Worm (Caenorhabditis elegans) whole organism, L4 larva: ENCODE data around the gene bli-2.

Experiments used
- D1046.2 ChIP-seq: fragments of 200-800 bp; sonication (Bioruptor generic); IDR thresholded peaks from 2 replicates; pipeline ENCODE4 v1.3.6; 2022; ENCODE audit warnings: missing genetic modification characterization, missing compliant biosample characterization
- F10B5.3 ChIP-seq: sonication (generic microtip); optimal IDR thresholded peaks from 2 replicates; lab custom pipeline; 2016; ENCODE audit warnings: mild to moderate bottlenecking, missing genetic modification characterization, missing compliant biosample characterization
- F37D6.2 ChIP-seq: sonication (generic microtip); optimal IDR thresholded peaks from 2 replicates; lab custom pipeline; 2016; ENCODE audit warnings: mild to moderate bottlenecking, missing genetic modification characterization, missing compliant biosample characterization
- F49E8.2 ChIP-seq: sonication (generic microtip); optimal IDR thresholded peaks from 2 replicates; lab custom pipeline; 2016; ENCODE audit warnings: missing compliant biosample characterization, mild to moderate bottlenecking, missing genetic modification characterization, borderline replicate concordance
- R02D3.7 ChIP-seq: fragments of 150-350 bp; sonication (generic microtip); optimal IDR thresholded peaks from 3 replicates; lab custom pipeline; 2014; ENCODE audit warnings: missing biosample characterization, missing genetic modification characterization
- T20F7.1 ChIP-seq: fragments of 200-800 bp; sonication (Bioruptor generic); optimal IDR thresholded peaks from 2 replicates; lab custom pipeline; 2018; ENCODE audit warnings: mild to moderate bottlenecking, missing genetic modification characterization, missing compliant biosample characterization
- Y105C5A.15 ChIP-seq: fragments of 200-800 bp; sonication (Bioruptor generic); IDR thresholded peaks from 2 replicates; pipeline ENCODE4 v1.3.6; 2022; ENCODE audit warnings: missing genetic modification characterization, missing compliant biosample characterization
- Y48G9A.11 ChIP-seq: fragments of 200-800 bp; sonication (Bioruptor generic); IDR thresholded peaks from 2 replicates; pipeline ENCODE4 v1.3.6; 2022; ENCODE audit warnings: missing genetic modification reagents, missing genetic modification characterization, missing compliant biosample characterization
- ZK546.5 ChIP-seq, 2 experiments: sonication (generic microtip); optimal IDR thresholded peaks; 2 replicates each; lab custom pipeline; 2017; ENCODE audit warnings: missing biosample characterization in 2 of 2, missing genetic modification characterization in 2 of 2
- aha-1 ChIP-seq: fragments of 150-350 bp; peaks from one replicate; lab custom pipeline; 2014; ENCODE audit warnings: missing biosample characterization, missing genetic modification characterization
- aly-2 ChIP-seq: sonication (generic microtip); optimal IDR thresholded peaks from 2 replicates; lab custom pipeline; 2018; ENCODE audit warnings: missing biosample characterization, missing genetic modification characterization
- ama-1 ChIP-seq: fragments of 150-350 bp; optimal IDR thresholded peaks from 2 replicates; lab custom pipeline; 2014; ENCODE audit warnings: inconsistent platforms, mixed read lengths
- arid-1 ChIP-seq: fragments of 200-800 bp; sonication (Bioruptor generic); conservative IDR thresholded peaks from 2 replicates; pipeline ENCODE4 v1.3.6; 2022; ENCODE audit warnings: missing genetic modification reagents, missing genetic modification characterization, missing compliant biosample characterization
- attf-4 ChIP-seq: sonication (generic microtip); optimal IDR thresholded peaks from 3 replicates; lab custom pipeline; 2017; ENCODE audit warnings: missing biosample characterization, missing genetic modification characterization
- ceh-32 ChIP-seq: sonication (generic microtip); optimal IDR thresholded peaks from 2 replicates; lab custom pipeline; 2016; ENCODE audit warnings: mild to moderate bottlenecking, missing genetic modification characterization, missing compliant biosample characterization; ENCODE audit not compliant: poor library complexity
- ceh-62 ChIP-seq: sonication (generic microtip); optimal IDR thresholded peaks from 2 replicates; lab custom pipeline; 2017; ENCODE audit warnings: missing biosample characterization, missing genetic modification characterization
- ceh-82 ChIP-seq: sonication (generic microtip); optimal IDR thresholded peaks from 2 replicates; lab custom pipeline; 2017; ENCODE audit warnings: missing biosample characterization, missing genetic modification characterization
- ctbp-1 ChIP-seq: fragments of 200-800 bp; sonication (Bioruptor generic); IDR thresholded peaks from 2 replicates; pipeline ENCODE4 v1.3.6; 2022; ENCODE audit warnings: missing genetic modification reagents, missing genetic modification characterization, missing compliant biosample characterization
- daf-12 ChIP-seq: fragments of 150-350 bp; optimal IDR thresholded peaks from 2 replicates; lab custom pipeline; 2014; ENCODE audit warnings: missing biosample characterization, missing genetic modification reagents, missing genetic modification characterization
- dmd-9 ChIP-seq: fragments of 200-800 bp; sonication (Bioruptor generic); IDR thresholded peaks from 2 replicates; pipeline ENCODE4 v1.3.6; 2022; ENCODE audit warnings: missing genetic modification reagents, missing genetic modification characterization, missing compliant biosample characterization
- duxl-1 ChIP-seq: sonication (generic microtip); optimal IDR thresholded peaks from 2 replicates; lab custom pipeline; 2016; ENCODE audit warnings: mild to moderate bottlenecking, missing genetic modification characterization, moderate library complexity, missing compliant biosample characterization; ENCODE audit not compliant: poor library complexity
- dve-1 ChIP-seq: sonication (generic microtip); optimal IDR thresholded peaks from 2 replicates; lab custom pipeline; 2017; ENCODE audit warnings: antibody characterized with exemption, mild to moderate bottlenecking, missing genetic modification characterization, missing compliant biosample characterization; ENCODE audit not compliant: insufficient read depth
- fkh-10 ChIP-seq: fragments of 150-350 bp; optimal IDR thresholded peaks from 2 replicates; lab custom pipeline; 2014; ENCODE audit warnings: missing biosample characterization, missing genetic modification reagents, missing genetic modification characterization
- hif-1 ChIP-seq, 2 experiments: sonication (generic microtip); optimal IDR thresholded peaks; 2 replicates each; lab custom pipeline; 2016 to 2017; ENCODE audit warnings: missing compliant biosample characterization in 2 of 2, missing genetic modification characterization in 2 of 2, missing genetic modification reagents in 2 of 2, missing genotype in 2 of 2, mild to moderate bottlenecking in 1 of 2
- hlh-30 ChIP-seq: sonication (generic microtip); optimal IDR thresholded peaks from 2 replicates; lab custom pipeline; 2017; ENCODE audit warnings: antibody characterized with exemption, mild to moderate bottlenecking, missing genetic modification characterization, missing compliant biosample characterization; ENCODE audit not compliant: insufficient read depth
- lin-13 ChIP-seq: fragments of 150-350 bp; optimal IDR thresholded peaks from 2 replicates; lab custom pipeline; 2014; ENCODE audit warnings: missing biosample characterization, missing genetic modification reagents, missing genetic modification characterization
- lin-29 ChIP-seq: fragments of 200-800 bp; sonication (Bioruptor generic); IDR thresholded peaks from 2 replicates; pipeline ENCODE4 v1.3.6; 2022; ENCODE audit warnings: missing genetic modification reagents, missing genetic modification characterization, missing compliant biosample characterization
- lin-39 ChIP-seq: fragments of 150-350 bp; optimal IDR thresholded peaks from 2 replicates; lab custom pipeline; 2014; ENCODE audit warnings: missing biosample characterization, missing genetic modification reagents, missing genetic modification characterization
- lsy-2 ChIP-seq, 2 experiments: fragments of 150-350 bp in 1 of 2; sonication (generic microtip) in 1 of 2; optimal IDR thresholded peaks; 2 replicates each; lab custom pipeline; 2014 to 2017; ENCODE audit warnings: missing biosample characterization in 2 of 2, missing genetic modification characterization in 2 of 2
- madf-9 ChIP-seq: fragments of 200-800 bp; sonication (Bioruptor generic); conservative IDR thresholded peaks from 2 replicates; pipeline ENCODE4 v1.3.6; 2022; ENCODE audit warnings: missing genetic modification reagents, missing genetic modification characterization, missing compliant biosample characterization
- mdt-29 ChIP-seq: fragments of 200-800 bp; sonication (Bioruptor generic); IDR thresholded peaks from 2 replicates; pipeline ENCODE4 v1.3.6; 2022; ENCODE audit warnings: missing genetic modification reagents, missing genetic modification characterization, missing compliant biosample characterization
- mep-1 ChIP-seq: fragments of 150-350 bp; sonication (generic microtip); optimal IDR thresholded peaks from 3 replicates; lab custom pipeline; 2014; ENCODE audit warnings: missing biosample characterization, missing genetic modification characterization
- mxl-2 ChIP-seq: fragments of 200-800 bp; sonication (Bioruptor generic); conservative IDR thresholded peaks from 2 replicates; pipeline ENCODE4 v1.3.6; 2022; ENCODE audit warnings: missing genetic modification reagents, missing genetic modification characterization, missing compliant biosample characterization
- nhr-10 ChIP-seq: fragments of 150-350 bp; optimal IDR thresholded peaks from 2 replicates; lab custom pipeline; 2014; ENCODE audit warnings: missing biosample characterization, missing genetic modification characterization
- nhr-237 ChIP-seq: sonication (generic microtip); optimal IDR thresholded peaks from 2 replicates; lab custom pipeline; 2017; ENCODE audit warnings: missing biosample characterization, missing genetic modification characterization
- pqm-1 ChIP-seq: sonication (generic microtip); optimal IDR thresholded peaks from 2 replicates; lab custom pipeline; 2017; ENCODE audit warnings: missing biosample characterization, missing genetic modification characterization
- rbr-2 ChIP-seq: sonication (generic microtip); optimal IDR thresholded peaks from 2 replicates; lab custom pipeline; 2016; ENCODE audit warnings: missing genotype, missing genetic modification characterization, missing compliant biosample characterization
- saeg-2 ChIP-seq: fragments of 200-800 bp; sonication (Bioruptor generic); IDR thresholded peaks from 2 replicates; pipeline ENCODE4 v1.3.6; 2022; ENCODE audit warnings: missing genetic modification reagents, missing genetic modification characterization, missing compliant biosample characterization
- sdz-12 ChIP-seq: fragments of 200-800 bp; sonication (Bioruptor generic); optimal IDR thresholded peaks from 2 replicates; lab custom pipeline; 2018; ENCODE audit warnings: mild to moderate bottlenecking, missing genetic modification characterization, missing compliant biosample characterization
- set-16 ChIP-seq: fragments of 200-800 bp; sonication (Bioruptor generic); IDR thresholded peaks from 2 replicates; pipeline ENCODE4 v1.3.6; 2022; ENCODE audit warnings: missing genetic modification reagents, missing genetic modification characterization, missing compliant biosample characterization
- snpc-1.2 ChIP-seq: fragments of 200-800 bp; sonication (Bioruptor generic); IDR thresholded peaks from 2 replicates; pipeline ENCODE4 v1.3.6; 2022; ENCODE audit warnings: missing genetic modification reagents, missing genetic modification characterization, missing compliant biosample characterization
- snpc-4 ChIP-seq: fragments of 150-350 bp; optimal IDR thresholded peaks from 2 replicates; lab custom pipeline; 2014; ENCODE audit warnings: missing biosample characterization, missing genetic modification characterization
- unc-62 ChIP-seq, 3 experiments: fragments of 150-350 bp in 1 of 3; sonication (generic microtip); optimal IDR thresholded peaks in 2 of 3; peaks in 1 of 3; 1 replicate in 1 of 3; 2 replicates in 2 of 3; lab custom pipeline; 2014 to 2017; ENCODE audit warnings: missing biosample characterization in 3 of 3, missing genetic modification characterization in 3 of 3, missing genetic modification reagents in 3 of 3, missing genotype in 1 of 3
- vab-7 ChIP-seq: fragments of 200-800 bp; sonication (Bioruptor generic); IDR thresholded peaks from 2 replicates; pipeline ENCODE4 v1.3.6; 2022; ENCODE audit warnings: missing genetic modification reagents, missing genetic modification characterization, missing compliant biosample characterization
- zfp-2 ChIP-seq: sonication (generic microtip); optimal IDR thresholded peaks from 2 replicates; lab custom pipeline; 2016; ENCODE audit warnings: mild to moderate bottlenecking, missing genetic modification characterization, missing compliant biosample characterization
- ztf-11 ChIP-seq: fragments of 150-350 bp; optimal IDR thresholded peaks from 2 replicates; lab custom pipeline; 2014; ENCODE audit warnings: missing biosample characterization, missing genetic modification characterization

Gene bli-2

ce11 chrII:5665029-5665428 is 12.8 kb upstream of the bli-2 start, which contains the start of gene C25H3.15:
TSS of gene C25H3.15 (plus strand) at chrII:5665329.
- no peak for TF ChIP-seq attf-4
- no peak for TF ChIP-seq lsy-2 (tag; optimal IDR thresholded peaks at IDR 0.05; lab: Kevin White, UChicago)
- TF ChIP-seq lin-39 (tag; lab: Kevin White, UChicago): no peak
- no peak for TF ChIP-seq Y48G9A.11 (GFP tag; lab: Robert Waterston, UW)
- no peak for TF ChIP-seq dmd-9
- TF ChIP-seq F49E8.2 (tag; lab: Kevin White, UChicago): no peak
- TF ChIP-seq F10B5.3 (tag; lab: Kevin White, UChicago): no peak
- TF ChIP-seq madf-9: no peak
- TF ChIP-seq saeg-2 (GFP tag; lab: Robert Waterston, UW): no peak
- TF ChIP-seq arid-1 (GFP tag; lab: Robert Waterston, UW): no peak
- TF ChIP-seq lin-13 (GFP tag; lab: Kevin White, UChicago): no peak
- TF ChIP-seq daf-12: no peak
- no peak for TF ChIP-seq D1046.2 (GFP tag; lab: Robert Waterston, UW)
- no peak for TF ChIP-seq ztf-11 (tag; lab: Kevin White, UChicago)

- TF ChIP-seq mep-1 (tag; lab: Kevin White, UChicago): peak; percentile 8
- peak; percentile 70 for TF ChIP-seq aha-1 (tag; lab: Kevin White, UChicago)
- peak in 1 of 2 experiments; percentile 50 for TF ChIP-seq lsy-2 (tag; optimal IDR thresholded peaks at IDR 0.05; lab: Kevin White, UChicago)
- TF ChIP-seq ceh-82 (tag; lab: Kevin White, UChicago): no peak
- no peak for TF ChIP-seq ceh-62
- TF ChIP-seq vab-7 (GFP tag; lab: Robert Waterston, UW): no peak
- TF ChIP-seq rbr-2 (tag; lab: Kevin White, UChicago): peak; percentile 13
- TF ChIP-seq sdz-12: peak; percentile 5
- TF ChIP-seq ZK546.5 (tag; optimal IDR thresholded peaks at IDR 0.05; lab: Kevin White, UChicago): no peak
- peak; percentile 73 for TF ChIP-seq hlh-30
- no peak for TF ChIP-seq ama-1 (lab: Kevin White, UChicago)
- no peak for TF ChIP-seq ztf-11 (tag; lab: Kevin White, UChicago)
- TF ChIP-seq unc-62 (GFP tag; optimal IDR thresholded peaks at IDR 0.05 in 1 of 2; lab: Kevin White, UChicago): peak in 1 of 2 experiments; percentile 91
- no peak for TF ChIP-seq unc-62 (tag; optimal IDR thresholded peaks at IDR 0.05; lab: Kevin White, UChicago)
- 0 out of 2 replicates have a peak, but pooled peaks have one; percentile 37 for TF ChIP-seq Y48G9A.11 (GFP tag; lab: Robert Waterston, UW)
Observed at ce11 chrII:5663180-5663791, 11.1 kb upstream of the bli-2 start.

ce11 chrII:5661735-5662177 is 9.5 kb upstream of the bli-2 start:
- TF ChIP-seq nhr-10 (tag; lab: Kevin White, UChicago): peak; percentile 77
- TF ChIP-seq madf-9: peak; percentile 90
- no peak for TF ChIP-seq snpc-4
- peak; percentile 89 for TF ChIP-seq lin-29 (GFP tag; lab: Robert Waterston, UW)
- TF ChIP-seq duxl-1 (tag; lab: Kevin White, UChicago): peak; percentile 69
- TF ChIP-seq fkh-10: peak; percentile 85
- TF ChIP-seq ama-1 (lab: Kevin White, UChicago): peak; percentile 100
- peak; percentile 59 for TF ChIP-seq ceh-32
- TF ChIP-seq ctbp-1: peak; percentile 99
- peak; percentile 80 for TF ChIP-seq dve-1
- no peak for TF ChIP-seq R02D3.7 (tag; lab: Kevin White, UChicago)
- TF ChIP-seq Y105C5A.15 (GFP tag; lab: Robert Waterston, UW): peak; percentile 99
- TF ChIP-seq nhr-237 (tag; lab: Kevin White, UChicago): peak; percentile 42
- TF ChIP-seq snpc-1.2 (GFP tag; lab: Robert Waterston, UW): peak; percentile 94
- TF ChIP-seq ceh-82 (tag; lab: Kevin White, UChicago): no peak
- peak; percentile 99 for TF ChIP-seq set-16 (GFP tag; lab: Robert Waterston, UW)
- TF ChIP-seq T20F7.1 (GFP tag; lab: Kevin White, UChicago): peak; percentile 82
- TF ChIP-seq mdt-29 (GFP tag; lab: Robert Waterston, UW): peak; percentile 94
- TF ChIP-seq aly-2 (tag; lab: Kevin White, UChicago): no peak
- TF ChIP-seq zfp-2 (tag; lab: Kevin White, UChicago): peak; percentile 57
- peak; percentile 51; the same call in 1 of the 2 replicates for TF ChIP-seq mxl-2 (GFP tag; lab: Robert Waterston, UW)
- TF ChIP-seq hif-1 (tag; optimal IDR thresholded peaks at IDR 0.05; lab: Kevin White, UChicago): peak; percentile 31 to 94
- TF ChIP-seq Y48G9A.11 (GFP tag; lab: Robert Waterston, UW): peak; percentile 95
- TF ChIP-seq F37D6.2 (tag; lab: Kevin White, UChicago): peak; percentile 91
- peak; percentile 11 for TF ChIP-seq pqm-1 (tag; lab: Kevin White, UChicago)
